Fruit fly (Drosophila melanogaster) whole organism, embryonic: ENCODE results near the gene CG2124.
A peak's percentile ranks its signal among the peaks of the same experiment; 100 is the strongest.

Source experiments
- ATbp ChIP-seq: fragments of 200-800 bp; sonication (Bioruptor generic); optimal IDR thresholded peaks from 2 replicates; lab custom pipeline; 2017; ENCODE audit warnings: missing biosample characterization, mild to moderate bottlenecking, missing genetic modification characterization, missing genetic modification reagents
- Asciz ChIP-seq: fragments of 200-800 bp; sonication (Bioruptor generic); optimal IDR thresholded peaks from 2 replicates; lab custom pipeline; 2017; ENCODE audit warnings: missing biosample characterization, mild to moderate bottlenecking, missing genetic modification characterization, missing genetic modification reagents
- CG1024 ChIP-seq: fragments of 200-800 bp; sonication (Bioruptor generic); IDR thresholded peaks from 2 replicates; pipeline ENCODE4 v1.3.6; 2022; ENCODE audit warnings: missing biosample characterization, missing genetic modification characterization
- CG10267 ChIP-seq: fragments of 200-800 bp; sonication (Bioruptor generic); optimal IDR thresholded peaks from 2 replicates; lab custom pipeline; 2018; ENCODE audit warnings: missing biosample characterization, mild to moderate bottlenecking, missing genetic modification characterization, moderate library complexity
- CG10321 ChIP-seq: fragments of 200-800 bp; sonication (Bioruptor generic); IDR thresholded peaks from 2 replicates; pipeline ENCODE4 v1.3.6; 2022; ENCODE audit warnings: missing biosample characterization, missing genetic modification characterization
- CG10979 ChIP-seq: fragments of 200-800 bp; sonication (Bioruptor generic); optimal IDR thresholded peaks from 2 replicates; lab custom pipeline; 2018; ENCODE audit warnings: missing biosample characterization, mild to moderate bottlenecking, missing genetic modification characterization, moderate library complexity
- CG11456 ChIP-seq: fragments of 200-800 bp; sonication (Bioruptor generic); IDR thresholded peaks from 3 replicates; pipeline ENCODE4 v1.3.6; 2022; ENCODE audit warnings: missing biosample characterization, missing genetic modification characterization
- CG11504 ChIP-seq: fragments of 200-800 bp; sonication (Bioruptor generic); optimal IDR thresholded peaks from 3 replicates; lab custom pipeline; 2019; ENCODE audit warnings: missing biosample characterization, mild to moderate bottlenecking, missing genetic modification characterization, moderate library complexity
- CG12299 ChIP-seq: fragments of 200-800 bp; sonication (Bioruptor generic); optimal IDR thresholded peaks from 2 replicates; lab custom pipeline; 2018; ENCODE audit warnings: missing biosample characterization, mild to moderate bottlenecking, missing genetic modification characterization
- CG12659 ChIP-seq: fragments of 200-800 bp; sonication (Bioruptor generic); optimal IDR thresholded peaks from 3 replicates; lab custom pipeline; 2017; ENCODE audit warnings: mild to moderate bottlenecking, missing biosample characterization, missing genetic modification reagents, missing genetic modification characterization
- CG12769 ChIP-seq: fragments of 200-800 bp; sonication (Bioruptor generic); optimal IDR thresholded peaks from 2 replicates; lab custom pipeline; 2019; ENCODE audit warnings: missing biosample characterization, mild to moderate bottlenecking, missing genetic modification characterization, moderate library complexity
- CG13123 ChIP-seq: fragments of 200-800 bp; sonication (Bioruptor generic); optimal IDR thresholded peaks from 2 replicates; lab custom pipeline; 2016; ENCODE audit warnings: missing biosample characterization, missing genetic modification characterization
- CG16813 ChIP-seq: fragments of 200-800 bp; sonication (Bioruptor generic); IDR thresholded peaks from 3 replicates; pipeline ENCODE4 v1.3.6; 2022; ENCODE audit warnings: missing biosample characterization, missing genetic modification characterization; ENCODE audit not compliant: partially characterized antibody
- CG18619 ChIP-seq: fragments of 200-800 bp; sonication (Bioruptor generic); optimal IDR thresholded peaks from 3 replicates; lab custom pipeline; 2017; ENCODE audit warnings: missing biosample characterization, mild to moderate bottlenecking, missing genetic modification characterization
- CG2116 ChIP-seq: fragments of 200-800 bp; sonication (Bioruptor generic); optimal IDR thresholded peaks from 3 replicates; lab custom pipeline; 2018; ENCODE audit warnings: missing biosample characterization, mild to moderate bottlenecking, missing genetic modification characterization
- CG3163 ChIP-seq: fragments of 200-800 bp; sonication (Bioruptor generic); optimal IDR thresholded peaks from 3 replicates; lab custom pipeline; 2016; ENCODE audit warnings: missing biosample characterization, missing genetic modification characterization
- CG3726 ChIP-seq: fragments of 200-800 bp; sonication (Bioruptor generic); IDR thresholded peaks from 3 replicates; pipeline ENCODE4, ENCODE4 v1.3.6; 2022; ENCODE audit warnings: missing biosample characterization, missing genetic modification characterization
- CG3847 ChIP-seq: fragments of 200-800 bp; sonication (Bioruptor generic); IDR thresholded peaks from 2 replicates; pipeline ENCODE4 v1.3.6; 2022; ENCODE audit warnings: missing biosample characterization, missing genetic modification characterization
- CG5953 ChIP-seq: fragments of 200-800 bp; sonication (Bioruptor generic); IDR thresholded peaks from 2 replicates; pipeline ENCODE4 v1.3.6; 2022; ENCODE audit warnings: missing biosample characterization, missing genetic modification characterization
- CG7928 ChIP-seq: fragments of 200-800 bp; sonication (Bioruptor generic); optimal IDR thresholded peaks from 2 replicates; lab custom pipeline; 2017; ENCODE audit warnings: missing biosample characterization, mild to moderate bottlenecking, missing genetic modification characterization
- Camta ChIP-seq: fragments of 200-800 bp; sonication (Bioruptor generic); optimal IDR thresholded peaks from 2 replicates; lab custom pipeline; 2016; ENCODE audit warnings: missing biosample characterization, missing genetic modification characterization
- Deaf1 ChIP-seq: fragments of 200-800 bp; optimal IDR thresholded peaks from 3 replicates; lab custom pipeline; 2019; ENCODE audit warnings: missing biosample characterization, mild to moderate bottlenecking, missing genetic modification characterization, moderate library complexity
- Dek ChIP-seq: fragments of 200-800 bp; sonication (Bioruptor generic); optimal IDR thresholded peaks from 3 replicates; lab custom pipeline; 2019; ENCODE audit warnings: missing biosample characterization, mild to moderate bottlenecking, missing genetic modification characterization, moderate library complexity
- Dll ChIP-seq: fragments of 200-800 bp; sonication (Bioruptor generic); IDR thresholded peaks from 4 replicates; pipeline ENCODE4 v1.3.6; 2022; ENCODE audit warnings: missing biosample characterization, missing genetic modification characterization; ENCODE audit not compliant: partially characterized antibody
- Drgx ChIP-seq: fragments of 200-800 bp; sonication (Bioruptor generic); IDR thresholded peaks from 2 replicates; pipeline ENCODE4 v1.3.6; 2022; ENCODE audit warnings: missing biosample characterization, missing genetic modification characterization
- Max ChIP-seq: fragments of 200-800 bp; sonication (Bioruptor generic); optimal IDR thresholded peaks from 2 replicates; lab custom pipeline; 2016; ENCODE audit warnings: missing biosample characterization, mild to moderate bottlenecking, missing genetic modification characterization
- Sry-β ChIP-seq: fragments of 200-800 bp; sonication (Bioruptor generic); optimal IDR thresholded peaks from 2 replicates; lab custom pipeline; 2018; ENCODE audit warnings: missing biosample characterization, mild to moderate bottlenecking, missing genetic modification characterization, moderate library complexity
- Vsx1 ChIP-seq: fragments of 200-800 bp; sonication (Bioruptor generic); optimal IDR thresholded peaks from 2 replicates; lab custom pipeline; 2017; ENCODE audit warnings: missing biosample characterization, mild to moderate bottlenecking, missing genetic modification characterization, missing genetic modification reagents
- abd-A ChIP-seq: fragments of 200-800 bp; sonication (Bioruptor generic); optimal IDR thresholded peaks from 3 replicates; lab custom pipeline; 2019; ENCODE audit warnings: missing biosample characterization, mild to moderate bottlenecking, missing genetic modification characterization, moderate library complexity
- ash1 ChIP-seq: fragments of 200-800 bp; sonication (Bioruptor generic); optimal IDR thresholded peaks from 2 replicates; lab custom pipeline; 2018; ENCODE audit warnings: missing biosample characterization, mild to moderate bottlenecking, missing genetic modification characterization
- az2 ChIP-seq: fragments of 200-800 bp; sonication (Bioruptor generic); optimal IDR thresholded peaks from 3 replicates; lab custom pipeline; 2016; ENCODE audit warnings: missing biosample characterization, missing genetic modification characterization
- bab2 ChIP-seq: fragments of 200-800 bp; sonication (Bioruptor generic); optimal IDR thresholded peaks from 2 replicates; lab custom pipeline; 2016; ENCODE audit warnings: missing biosample characterization, missing genetic modification characterization
- bcd ChIP-seq: fragments of 200-800 bp; sonication (Bioruptor generic); optimal IDR thresholded peaks from 2 replicates; lab custom pipeline; 2017; ENCODE audit warnings: missing biosample characterization, mild to moderate bottlenecking, missing genetic modification characterization
- bsh ChIP-seq, 2 experiments: fragments of 200-800 bp; sonication (Bioruptor generic); optimal IDR thresholded peaks; 2 replicates each; lab custom pipeline; 2017 to 2018; ENCODE audit warnings: mild to moderate bottlenecking in 2 of 2, missing biosample characterization in 2 of 2, missing genetic modification characterization in 2 of 2, moderate library complexity in 1 of 2
- chif ChIP-seq, 2 experiments: fragments of 200-800 bp; sonication (Bioruptor generic); optimal IDR thresholded peaks; 3 replicates each; lab custom pipeline; 2016; ENCODE audit warnings: missing biosample characterization in 2 of 2, missing genetic modification characterization in 2 of 2
- disco-r ChIP-seq: fragments of 200-800 bp; sonication (Bioruptor generic); optimal IDR thresholded peaks from 2 replicates; lab custom pipeline; 2016; ENCODE audit warnings: missing biosample characterization, missing genetic modification characterization
- gem ChIP-seq: fragments of 200-800 bp; sonication (Bioruptor generic); optimal IDR thresholded peaks from 2 replicates; lab custom pipeline; 2019; ENCODE audit warnings: missing biosample characterization, mild to moderate bottlenecking, missing genetic modification characterization, moderate library complexity
- knrl ChIP-seq: fragments of 200-800 bp; sonication (Bioruptor generic); IDR thresholded peaks from 3 replicates; pipeline ENCODE4 v1.3.6; 2022; ENCODE audit warnings: missing biosample characterization, missing genetic modification characterization; ENCODE audit not compliant: partially characterized antibody
- luna ChIP-seq: fragments of 200-800 bp; sonication (Bioruptor generic); optimal IDR thresholded peaks from 2 replicates; lab custom pipeline; 2016; ENCODE audit warnings: missing biosample characterization, missing genetic modification characterization
- phol ChIP-seq: fragments of 200-800 bp; sonication (Bioruptor generic); optimal IDR thresholded peaks from 3 replicates; lab custom pipeline; 2018; ENCODE audit warnings: missing biosample characterization, mild to moderate bottlenecking, missing genetic modification characterization, moderate library complexity
- pnt ChIP-seq: fragments of 200-800 bp; sonication (Bioruptor generic); optimal IDR thresholded peaks from 3 replicates; lab custom pipeline; 2016; ENCODE audit warnings: missing biosample characterization, missing genetic modification characterization
- ro ChIP-seq: fragments of 200-800 bp; sonication (Bioruptor generic); IDR thresholded peaks from 2 replicates; pipeline ENCODE4 v1.3.6; 2022; ENCODE audit warnings: missing biosample characterization, missing genetic modification characterization
- sd ChIP-seq: fragments of 200-800 bp; sonication (Bioruptor generic); optimal IDR thresholded peaks from 3 replicates; lab custom pipeline; 2018; ENCODE audit warnings: missing biosample characterization, mild to moderate bottlenecking, missing genetic modification characterization, moderate library complexity
- sens ChIP-seq: fragments of 200-800 bp; sonication (Bioruptor generic); peaks from one replicate; lab custom pipeline; 2016; ENCODE audit warnings: missing biosample characterization, missing genetic modification characterization
- tgo ChIP-seq: fragments of 200-800 bp; sonication (Bioruptor generic); IDR thresholded peaks from 3 replicates; pipeline ENCODE4 v1.3.6; 2022; ENCODE audit warnings: missing biosample characterization, missing genetic modification characterization
- usp ChIP-seq: fragments of >200 bp; optimal IDR thresholded peaks from 2 replicates; lab custom pipeline; 2017; ENCODE audit warnings: missing biosample characterization, missing genetic modification characterization
- zen ChIP-seq: fragments of 200-800 bp; sonication (Bioruptor generic); optimal IDR thresholded peaks from 3 replicates; lab custom pipeline; 2018; ENCODE audit warnings: missing biosample characterization, mild to moderate bottlenecking, missing genetic modification characterization, moderate library complexity

CG2124 gene

dm6 chrX:10547070-10547856 lies 48.7 kb upstream of the CG2124 start (continued):
- TF ChIP-seq CG12299: peak; percentile 72
- peak; percentile 50 for TF ChIP-seq luna
- peak; percentile 85 for TF ChIP-seq CG11456 (GFP tag; lab: Robert Waterston, UW)
- peak; percentile 76 for TF ChIP-seq Dek (tag; lab: Kevin White, UChicago)

dm6 chrX:10547857-10548135 lies 48.1 kb upstream of the CG2124 start:
- TF ChIP-seq CG12659 (GFP tag; lab: Kevin White, UChicago): no peak
- peak; percentile 21 for TF ChIP-seq CG12769
- TF ChIP-seq CG10979 (tag; lab: Kevin White, UChicago): no peak
- peak; percentile 93 for TF ChIP-seq sd (tag; lab: Kevin White, UChicago)
- no peak for TF ChIP-seq CG3726 (GFP tag; lab: Robert Waterston, UW)
- no peak for TF ChIP-seq bab2 (GFP tag; lab: Kevin White, UChicago)
- TF ChIP-seq chif (GFP tag; optimal IDR thresholded peaks at IDR 0.05; lab: Kevin White, UChicago): no peak
- TF ChIP-seq Deaf1 (tag; lab: Kevin White, UChicago): no peak

DNA sequence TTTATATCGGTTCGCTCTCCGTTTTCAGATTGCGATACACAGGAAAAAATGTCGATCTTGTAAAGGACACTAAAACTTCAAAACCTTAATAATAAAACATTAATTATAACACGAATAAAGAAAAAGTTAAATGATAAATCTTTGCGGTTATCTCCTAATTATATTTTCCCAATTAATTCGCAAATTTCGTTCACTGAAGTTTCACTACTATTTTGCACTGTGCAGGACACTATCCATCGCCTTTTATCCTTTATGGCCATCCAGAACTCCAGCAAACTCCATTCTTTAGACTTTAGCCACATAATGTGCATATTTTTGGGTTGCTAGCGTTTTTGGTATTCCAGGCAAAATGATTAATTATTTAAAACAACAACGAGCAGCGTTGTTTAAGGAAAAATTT lies 46.9 kb upstream of the CG2124 start:
- TF ChIP-seq CG1024 (no peak), Vsx1 (GFP tag; lab: Kevin White, UChicago) (no peak), CG2116 (GFP tag; lab: Kevin White, UChicago) (no peak), CG5953 (GFP tag; lab: Robert Waterston, UW) (no peak), ro (GFP tag; lab: Robert Waterston, UW) (no peak), Drgx (GFP tag; lab: Robert Waterston, UW) (no peak), disco-r (GFP tag; lab: Kevin White, UChicago) (no peak), CG18619 (no peak), bsh (GFP tag; optimal IDR thresholded peaks at IDR 0.05; lab: Kevin White, UChicago) (peak in 1 of 2 experiments; percentile 10), ATbp (GFP tag; lab: Kevin White, UChicago) (no peak), CG10321 (no peak), CG11504 (tag; lab: Kevin White, UChicago) (peak; percentile 13), CG16813 (GFP tag; lab: Robert Waterston, UW) (no peak), Asciz (GFP tag; lab: Kevin White, UChicago) (no peak), knrl (GFP tag; lab: Robert Waterston, UW) (no peak), Sry-β (GFP tag; lab: Kevin White, UChicago) (no peak), sens (GFP tag; lab: Kevin White, UChicago) (peak; percentile 66), usp (GFP tag; lab: Kevin White, UChicago) (no peak), zen (no peak), bcd (no peak), pnt (GFP tag; lab: Kevin White, UChicago) (no peak), abd-A (tag; lab: Kevin White, UChicago) (no peak), CG3847 (GFP tag; lab: Robert Waterston, UW) (no peak), phol (peak; percentile 6), ash1 (GFP tag; lab: Kevin White, UChicago) (no peak), CG3163 (no peak), CG10267 (tag; lab: Kevin White, UChicago) (no peak), Dll (GFP tag; lab: Robert Waterston, UW) (no peak), tgo (GFP tag; lab: Robert Waterston, UW) (no peak), Max (GFP tag; lab: Kevin White, UChicago) (no peak), gem (peak; percentile 35), Camta (GFP tag; lab: Kevin White, UChicago) (no peak), CG13123 (GFP tag; lab: Kevin White, UChicago) (no peak), az2 (GFP tag; lab: Kevin White, UChicago) (no peak), CG7928 (GFP tag; lab: Kevin White, UChicago) (no peak)
